Worm (Caenorhabditis elegans) whole organism, young adult: ENCODE measurements around the gene nhr-227.

Source experiments
- C06A6.2 ChIP-seq: fragments of 200-800 bp; sonication (Bioruptor generic); conservative IDR thresholded peaks from 2 replicates; pipeline ENCODE4 v1.3.6; 2022; ENCODE audit warnings: missing genetic modification characterization, missing compliant biosample characterization
- F33H1.4 ChIP-seq: fragments of 200-800 bp; sonication (Bioruptor generic); IDR thresholded peaks from 2 replicates; pipeline ENCODE4 v1.3.6; 2022; ENCODE audit warnings: missing genetic modification reagents, missing genetic modification characterization, missing compliant biosample characterization
- Y56A3A.18 ChIP-seq: fragments of 200-800 bp; sonication (Bioruptor generic); IDR thresholded peaks from 2 replicates; pipeline ENCODE4 v1.3.6; 2022; ENCODE audit warnings: missing genetic modification reagents, missing genetic modification characterization, missing compliant biosample characterization
- akir-1 ChIP-seq: fragments of 200-800 bp; sonication (Bioruptor generic); optimal IDR thresholded peaks from 2 replicates; lab custom pipeline; 2018; ENCODE audit warnings: mild to moderate bottlenecking, missing genetic modification characterization, moderate library complexity, missing compliant biosample characterization
- ceh-27 ChIP-seq: fragments of 200-800 bp; sonication (Bioruptor generic); optimal IDR thresholded peaks from 2 replicates; lab custom pipeline; 2018; ENCODE audit warnings: mild to moderate bottlenecking, missing genetic modification characterization, moderate library complexity, missing compliant biosample characterization
- ceh-79 ChIP-seq: sonication (generic microtip); optimal IDR thresholded peaks from 2 replicates; lab custom pipeline; 2017; ENCODE audit warnings: mild to moderate bottlenecking, missing genetic modification characterization, missing compliant biosample characterization
- chd-7 ChIP-seq: sonication (generic microtip); optimal IDR thresholded peaks from 2 replicates; lab custom pipeline; 2016; ENCODE audit warnings: mild to moderate bottlenecking, missing genetic modification characterization, moderate library complexity, missing compliant biosample characterization
- egl-18 ChIP-seq: fragments of 200-800 bp; sonication (Bioruptor generic); IDR thresholded peaks from 2 replicates; pipeline ENCODE4 v1.3.6; 2022; ENCODE audit warnings: missing genetic modification reagents, missing genetic modification characterization, missing compliant biosample characterization
- let-607 ChIP-seq, 2 experiments: fragments of 200-800 bp in 1 of 2; sonication (Bioruptor generic) in 1 of 2; sonication (generic microtip) in 1 of 2; optimal IDR thresholded peaks; 2 replicates each; lab custom pipeline; 2016 to 2018; ENCODE audit warnings: mild to moderate bottlenecking in 2 of 2, missing compliant biosample characterization in 2 of 2, missing genetic modification characterization in 2 of 2, moderate library complexity in 2 of 2, missing genotype in 1 of 2
- sdz-38 ChIP-seq: sonication (generic microtip); optimal IDR thresholded peaks from 2 replicates; lab custom pipeline; 2016; ENCODE audit warnings: missing genotype, missing genetic modification characterization, missing compliant biosample characterization
- snpc-4 ChIP-seq, 5 experiments: fragments of 150-350 bp in 1 of 5; sonication (generic microtip) in 4 of 5; optimal IDR thresholded peaks; 2 replicates each; lab custom pipeline; 2014 to 2018; ENCODE audit warnings: missing genetic modification characterization in 5 of 5, missing biosample characterization in 3 of 5, antibody characterized with exemption in 2 of 5, mild to moderate bottlenecking in 2 of 5, missing compliant biosample characterization in 2 of 5, missing genotype in 2 of 5, moderate library complexity in 2 of 5, missing genetic modification reagents in 1 of 5
- unc-62 ChIP-seq: fragments of 150-350 bp; optimal IDR thresholded peaks from 2 replicates; lab custom pipeline; 2014; ENCODE audit warnings: missing biosample characterization, missing genetic modification reagents, missing genetic modification characterization

DNA sequence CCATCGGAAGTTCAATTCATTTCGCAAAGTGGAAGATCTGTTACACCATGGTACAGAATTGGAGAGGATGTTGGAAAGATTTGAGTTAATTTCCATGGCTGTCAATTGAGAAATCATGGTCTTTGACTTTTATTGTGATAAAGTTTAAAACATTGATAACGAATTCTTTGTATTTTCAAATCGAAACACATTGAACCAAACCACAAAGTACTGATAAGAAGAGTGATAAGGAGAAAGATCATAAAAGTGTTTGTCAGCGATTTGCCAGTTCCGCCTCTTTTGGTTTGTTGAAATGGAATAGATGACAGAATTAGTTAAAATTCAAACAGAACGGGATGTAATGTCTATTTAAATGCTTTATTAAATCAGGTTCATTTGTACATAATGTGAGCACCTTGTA is 41.9 kb downstream of the nhr-227 start:
- TF ChIP-seq C06A6.2 (no peak), ceh-79 (tag; lab: Kevin White, UChicago) (no peak), snpc-4 (GFP tag; optimal IDR thresholded peaks at IDR 0.05; lab: Kevin White, UChicago) (no peak), snpc-4 (tag; optimal IDR thresholded peaks at IDR 0.05; lab: Kevin White, UChicago) (no peak), unc-62 (GFP tag; lab: Kevin White, UChicago) (no peak), Y56A3A.18 (GFP tag; lab: Robert Waterston, UW) (no peak), akir-1 (no peak), chd-7 (no peak), sdz-38 (tag; lab: Kevin White, UChicago) (no peak), egl-18 (GFP tag; lab: Robert Waterston, UW) (no peak), ceh-27 (GFP tag; lab: Kevin White, UChicago) (no peak), let-607 (tag; optimal IDR thresholded peaks at IDR 0.05; lab: Kevin White, UChicago) (no peak), F33H1.4 (GFP tag; lab: Robert Waterston, UW) (no peak)
